Fruit fly (Drosophila melanogaster): ENCODE results near the gene CG18132.

Gene CG18132

DNA sequence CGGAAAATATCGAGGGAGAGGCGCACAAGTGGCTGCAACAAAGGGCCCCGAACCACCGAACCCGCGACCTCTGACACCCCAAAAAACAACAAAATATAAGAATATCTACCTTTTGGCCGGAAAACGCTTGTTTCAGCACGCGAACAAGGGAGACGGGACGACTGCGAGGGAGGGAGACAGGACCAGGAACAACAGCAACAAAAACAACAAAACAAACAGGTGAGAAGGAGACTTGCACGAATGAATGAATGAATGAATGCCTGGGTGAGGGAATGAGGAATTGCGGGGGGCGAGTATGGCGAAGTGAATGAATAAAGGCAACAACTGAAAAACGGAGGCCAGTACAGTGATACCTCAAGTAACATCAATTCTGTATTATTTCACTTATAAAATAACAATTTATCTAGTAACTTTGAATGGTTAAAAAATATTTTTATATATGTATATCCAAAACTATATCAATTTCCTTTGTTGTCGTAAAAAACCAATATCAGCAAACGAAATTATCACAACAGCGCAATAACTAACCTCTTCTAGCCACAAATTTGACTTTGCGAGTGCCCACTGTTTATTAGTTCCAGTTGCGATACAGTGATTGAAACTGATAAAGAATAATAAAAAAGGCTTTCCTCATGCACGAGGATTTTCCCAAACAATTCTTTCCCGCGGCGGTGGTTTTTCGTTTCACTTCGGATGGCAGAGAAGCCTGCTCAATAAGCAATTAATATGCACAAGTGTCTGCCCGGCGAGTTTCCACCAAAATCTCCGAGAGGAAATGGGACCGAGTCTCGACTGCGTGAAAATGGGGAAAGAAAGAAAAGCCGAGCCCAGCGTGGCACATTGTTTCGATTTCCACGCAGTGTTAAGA is 39.7 kb upstream of the CG18132 start:
- TF ChIP-seq Eip78C (GFP tag), result peak; percentile 76
- peak; percentile 19; the same call in 1 of the 3 replicates for TF ChIP-seq CG6163 (GFP tag; IDR thresholded peaks at IDR 0.05)
- TF ChIP-seq CG8632 (GFP tag; optimal IDR thresholded peaks at IDR 0.05), result peak; percentile 28
- TF ChIP-seq Sox14 (GFP tag; optimal IDR thresholded peaks at IDR 0.05), result no peak
- TF ChIP-seq svp (GFP tag), result peak; percentile 65
- no peak for TF ChIP-seq CG6792 (GFP tag; optimal IDR thresholded peaks at IDR 0.05)
- TF ChIP-seq fd85E (GFP tag; optimal IDR thresholded peaks at IDR 0.05), result no peak
- TF ChIP-seq Smox (GFP tag; optimal IDR thresholded peaks at IDR 0.05), result peak; percentile 13
- TF ChIP-seq CG34406 (GFP tag; optimal IDR thresholded peaks at IDR 0.05), result peak; percentile 17
- peak; percentile 23 for TF ChIP-seq Sox15 (GFP tag; optimal IDR thresholded peaks at IDR 0.05)
- peak; percentile 11 for TF ChIP-seq CG3919 (GFP tag; optimal IDR thresholded peaks at IDR 0.05)
- peak; percentile 24 for TF ChIP-seq CG32006 (GFP tag; optimal IDR thresholded peaks at IDR 0.05)
- TF ChIP-seq ss (GFP tag; optimal IDR thresholded peaks at IDR 0.05), result peak; percentile 15 to 66
- TF ChIP-seq cyc (GFP tag; optimal IDR thresholded peaks at IDR 0.05), result peak; percentile 4
- 0 out of 3 replicates have a peak, but pooled peaks have one; percentile 6 for TF ChIP-seq eg (GFP tag; IDR thresholded peaks at IDR 0.05)
- TF ChIP-seq fd59A (GFP tag; optimal IDR thresholded peaks at IDR 0.05), result no peak
- peak; percentile 0 for TF ChIP-seq esn (GFP tag; optimal IDR thresholded peaks at IDR 0.05)
- peak; percentile 19 for TF ChIP-seq CG3032 (tag; optimal IDR thresholded peaks at IDR 0.05)
- no peak for TF ChIP-seq Hr4 (GFP tag; optimal IDR thresholded peaks at IDR 0.05)
- TF ChIP-seq CG6854 (GFP tag; optimal IDR thresholded peaks at IDR 0.05), result peak; percentile 20
- TF ChIP-seq CG7368 (GFP tag; optimal IDR thresholded peaks at IDR 0.05), result no peak
- TF ChIP-seq OdsH (GFP tag; optimal IDR thresholded peaks at IDR 0.05), result peak; percentile 15
- TF ChIP-seq Ets96B (tag; optimal IDR thresholded peaks at IDR 0.05), result peak; percentile 32
- TF ChIP-seq topi (GFP tag; optimal IDR thresholded peaks at IDR 0.05), result no peak
- TF ChIP-seq net (GFP tag; optimal IDR thresholded peaks at IDR 0.05), result peak; percentile 1
- TF ChIP-seq Blimp-1 (GFP tag; optimal IDR thresholded peaks at IDR 0.05), result no peak
- peak; percentile 18 for TF ChIP-seq acj6 (GFP tag; optimal IDR thresholded peaks at IDR 0.05)

DNA sequence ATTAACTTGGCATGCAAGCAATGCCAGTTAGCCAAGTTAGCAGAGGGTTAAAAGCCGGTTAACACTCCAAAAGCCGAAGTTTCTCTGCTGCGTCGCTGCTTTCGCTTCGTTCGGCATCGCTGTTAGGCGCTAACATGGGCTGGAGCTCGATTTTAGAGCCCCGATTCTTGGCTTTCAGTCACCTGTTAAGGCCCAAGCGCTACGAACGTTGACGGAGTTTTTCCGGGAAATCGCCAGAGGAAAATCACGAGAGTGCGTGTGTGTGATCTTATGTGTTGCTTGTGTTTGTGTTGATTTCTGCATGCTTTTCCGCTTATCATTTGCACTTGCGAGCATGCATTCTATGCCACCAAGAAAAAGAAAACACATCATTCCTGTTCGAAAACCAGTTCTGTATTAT is 37.7 kb upstream of the CG18132 start, which contains the start of gene haf:
TSS of gene haf (plus strand) at position 176 of the 400 bp plus-strand sequence.
- TF ChIP-seq CG3919 (GFP tag; optimal IDR thresholded peaks at IDR 0.05), result peak; percentile 31
- TF ChIP-seq CG1621 (tag; optimal IDR thresholded peaks at IDR 0.05), result peak; percentile 1
- TF ChIP-seq CG6854 (GFP tag; optimal IDR thresholded peaks at IDR 0.05), result peak; percentile 52
- TF ChIP-seq Sox14 (GFP tag; optimal IDR thresholded peaks at IDR 0.05), result no peak
- TF ChIP-seq Ets96B (tag; optimal IDR thresholded peaks at IDR 0.05), result no peak
- TF ChIP-seq ss (GFP tag; optimal IDR thresholded peaks at IDR 0.05), result peak in 1 of 2 experiments; percentile 33
- peak; percentile 76 for TF ChIP-seq Eip78C (GFP tag)
- peak; percentile 4 for TF ChIP-seq CG9139 (GFP tag; optimal IDR thresholded peaks at IDR 0.05)
- TF ChIP-seq Sox15 (GFP tag; optimal IDR thresholded peaks at IDR 0.05), result no peak
- TF ChIP-seq eg (GFP tag; IDR thresholded peaks at IDR 0.05), result peak; percentile 44; the same call in 1 of the 3 replicates
- peak; percentile 25 for TF ChIP-seq dsx (GFP tag; optimal IDR thresholded peaks at IDR 0.05; ENCODE audit: poor library complexity, severe bottlenecking)
- TF ChIP-seq CG6276 (GFP tag; optimal IDR thresholded peaks at IDR 0.05), result peak; percentile 13
- no peak for TF ChIP-seq fd59A (GFP tag; optimal IDR thresholded peaks at IDR 0.05)
- TF ChIP-seq Hr39 (GFP tag; optimal IDR thresholded peaks at IDR 0.05), result no peak
- TF ChIP-seq CG15336 (GFP tag; IDR thresholded peaks at IDR 0.05), result peak; percentile 8; the same call in 1 of the 2 replicates
- TF ChIP-seq CG34406 (GFP tag; optimal IDR thresholded peaks at IDR 0.05), result no peak
- no peak for TF ChIP-seq Smox (GFP tag; optimal IDR thresholded peaks at IDR 0.05)
- no peak for TF ChIP-seq CG10669 (GFP tag; optimal IDR thresholded peaks at IDR 0.05)
- peak; percentile 29; the same call in 1 of the 3 replicates for TF ChIP-seq CG6163 (GFP tag; IDR thresholded peaks at IDR 0.05)
- no peak for TF ChIP-seq CG8319 (GFP tag; optimal IDR thresholded peaks at IDR 0.05)

DNA sequence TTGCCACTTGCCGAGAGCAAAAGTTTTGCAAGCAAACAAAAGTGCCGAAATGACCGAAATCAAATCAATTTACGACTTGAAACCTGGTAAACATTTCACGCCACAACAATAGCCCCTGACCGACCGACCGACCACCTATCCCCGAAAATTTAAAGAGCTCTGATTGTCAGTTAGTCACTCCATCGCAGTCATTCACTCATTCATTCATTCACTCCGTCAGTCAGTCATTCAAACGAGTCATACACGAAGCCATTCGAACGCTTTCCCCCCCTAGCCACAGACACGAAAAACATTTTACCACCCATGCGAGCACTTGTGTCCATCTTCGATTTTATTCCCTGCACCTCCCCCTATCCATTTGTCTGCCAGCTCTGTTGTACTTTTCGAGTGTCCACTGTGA is 30.6 kb upstream of the CG18132 start:
- TF ChIP-seq CG31627 (GFP tag; optimal IDR thresholded peaks at IDR 0.05) (no peak), esn (GFP tag; optimal IDR thresholded peaks at IDR 0.05) (no peak), CG9139 (GFP tag; optimal IDR thresholded peaks at IDR 0.05) (no peak), fd85E (GFP tag; optimal IDR thresholded peaks at IDR 0.05) (no peak), CG11294 (GFP tag; IDR thresholded peaks at IDR 0.05) (no peak), Hr4 (GFP tag; optimal IDR thresholded peaks at IDR 0.05) (no peak), salr (GFP tag; optimal IDR thresholded peaks at IDR 0.05) (no peak), achi (GFP tag; optimal IDR thresholded peaks at IDR 0.05) (no peak), CG6854 (GFP tag; optimal IDR thresholded peaks at IDR 0.05) (no peak), Met (GFP tag; optimal IDR thresholded peaks at IDR 0.05) (no peak), CG11762 (GFP tag; optimal IDR thresholded peaks at IDR 0.05; ENCODE audit: insufficient read depth) (no peak), CG8119 (GFP tag; IDR thresholded peaks at IDR 0.05) (no peak), svp (GFP tag) (no peak), Gug (GFP tag; IDR thresholded peaks at IDR 0.05) (no peak), vri (GFP tag; optimal IDR thresholded peaks at IDR 0.05) (no peak), CG1621 (tag; optimal IDR thresholded peaks at IDR 0.05) (no peak), Sox14 (GFP tag; optimal IDR thresholded peaks at IDR 0.05) (no peak)

All from whole organism, prepupa.